Fruit fly (Drosophila melanogaster) S2 (cell line): ENCODE results near the gene CG42832.

Source experiments
- CG8478 ChIP-seq: fragments of >200 bp; optimal IDR thresholded peaks from 2 replicates; lab custom pipeline; 2018
- CTCF ChIP-seq, 2 experiments: fragments of >200 bp; optimal IDR thresholded peaks; 2 replicates each; lab custom pipeline; 2018

DNA sequence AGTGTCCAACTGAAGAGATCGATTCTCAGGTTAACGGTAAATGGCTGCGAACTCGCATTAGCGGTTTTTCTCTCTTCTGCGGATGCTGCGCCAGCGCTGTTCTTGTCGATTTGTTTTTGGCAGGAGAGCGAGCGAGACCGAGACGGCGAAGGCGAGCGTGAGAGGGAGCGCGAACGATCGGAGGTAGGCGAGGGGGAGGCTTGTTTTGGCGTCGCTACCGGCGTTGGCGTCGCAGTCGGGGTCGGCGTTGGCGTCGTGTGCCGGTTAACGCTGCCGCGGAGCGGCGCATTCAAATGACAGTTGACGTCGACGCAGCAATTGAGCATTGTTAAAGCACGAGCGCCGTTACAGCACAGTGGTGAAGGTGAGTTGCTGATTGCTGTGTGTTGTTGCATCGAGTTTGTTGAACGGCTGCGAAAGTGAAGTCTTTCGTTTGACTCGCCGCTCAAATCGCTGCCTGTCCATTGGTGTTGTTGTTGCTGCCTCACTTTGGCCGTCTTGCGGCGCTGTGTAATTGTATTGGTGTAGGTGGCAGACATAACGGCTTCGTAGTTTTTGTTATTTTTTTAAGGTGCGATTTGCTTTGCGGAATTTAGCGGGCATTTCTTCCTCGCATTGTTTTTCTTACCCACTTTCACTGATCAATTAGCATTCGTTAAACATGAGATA is 23.0 kb upstream of the CG42832 start:
- TF ChIP-seq CG8478, result no peak
- no peak for TF ChIP-seq CTCF (optimal IDR thresholded peaks at IDR 0.05; lab: Kevin White, UChicago)
